Fruit fly (Drosophila melanogaster) whole organism, embryonic: ENCODE results near the gene CG31278.

Source experiments
- Abd-B ChIP-seq: fragments of 200-800 bp; sonication (Bioruptor generic); optimal IDR thresholded peaks from 2 replicates; lab custom pipeline; 2018; ENCODE audit warnings: missing biosample characterization, mild to moderate bottlenecking, missing genetic modification characterization, moderate library complexity
- Adf1 ChIP-seq: fragments of 200-800 bp; sonication (Bioruptor generic); IDR thresholded peaks from 2 replicates; pipeline ENCODE4 v1.3.6; 2022; ENCODE audit warnings: missing biosample characterization, missing genetic modification characterization
- Atf3 ChIP-seq: fragments of 200-800 bp; sonication (Bioruptor generic); optimal IDR thresholded peaks from 3 replicates; lab custom pipeline; 2016; ENCODE audit warnings: missing biosample characterization, missing genetic modification characterization
- Awh ChIP-seq: fragments of 200-800 bp; sonication (Bioruptor generic); IDR thresholded peaks from 2 replicates; pipeline ENCODE4, ENCODE4 v1.3.6; 2022; ENCODE audit warnings: missing biosample characterization, missing genetic modification characterization
- Bdp1 ChIP-seq: fragments of 200-800 bp; sonication (Bioruptor generic); optimal IDR thresholded peaks from 3 replicates; lab custom pipeline; 2016; ENCODE audit warnings: missing biosample characterization, missing genetic modification characterization
- CG10366 ChIP-seq: fragments of 200-800 bp; sonication (Bioruptor generic); IDR thresholded peaks from 2 replicates; pipeline ENCODE4 v1.3.6; 2022; ENCODE audit warnings: missing biosample characterization, missing genetic modification characterization
- CG10431 ChIP-seq: fragments of 200-800 bp; sonication (Bioruptor generic); optimal IDR thresholded peaks from 3 replicates; lab custom pipeline; 2018; ENCODE audit warnings: missing biosample characterization, mild to moderate bottlenecking, missing genetic modification characterization
- CG12155 ChIP-seq: fragments of 200-800 bp; sonication (Bioruptor generic); optimal IDR thresholded peaks from 3 replicates; lab custom pipeline; 2016; ENCODE audit warnings: missing biosample characterization, missing genetic modification characterization
- CG13123 ChIP-seq: fragments of 200-800 bp; sonication (Bioruptor generic); optimal IDR thresholded peaks from 2 replicates; lab custom pipeline; 2016; ENCODE audit warnings: missing biosample characterization, missing genetic modification characterization
- CG13424 ChIP-seq: fragments of 200-800 bp; sonication (Bioruptor generic); optimal IDR thresholded peaks from 2 replicates; lab custom pipeline; 2019; ENCODE audit warnings: missing biosample characterization, mild to moderate bottlenecking, missing genetic modification characterization, moderate library complexity
- CG14014 ChIP-seq: fragments of 200-800 bp; sonication (Bioruptor generic); IDR thresholded peaks from 2 replicates; pipeline ENCODE4 v1.3.6; 2022; ENCODE audit warnings: missing biosample characterization, missing genetic modification characterization
- CG14710 ChIP-seq: fragments of 200-800 bp; sonication (Bioruptor generic); optimal IDR thresholded peaks from 3 replicates; lab custom pipeline; 2019; ENCODE audit warnings: missing biosample characterization, mild to moderate bottlenecking, missing genetic modification characterization, moderate library complexity
- CG15269 ChIP-seq: fragments of 200-800 bp; sonication (Bioruptor generic); optimal IDR thresholded peaks from 2 replicates; lab custom pipeline; 2018; ENCODE audit warnings: missing biosample characterization, mild to moderate bottlenecking, missing genetic modification characterization, moderate library complexity
- CG15514 ChIP-seq: fragments of 200-800 bp; sonication (Bioruptor generic); optimal IDR thresholded peaks from 3 replicates; lab custom pipeline; 2017; ENCODE audit warnings: missing biosample characterization, missing genetic modification characterization, mild to moderate bottlenecking, moderate library complexity, missing genetic modification reagents
- CG17359 ChIP-seq: fragments of 200-800 bp; sonication (Bioruptor generic); optimal IDR thresholded peaks from 3 replicates; lab custom pipeline; 2018; ENCODE audit warnings: missing biosample characterization, mild to moderate bottlenecking, missing genetic modification characterization, moderate library complexity
- CG17361 ChIP-seq: fragments of 200-800 bp; sonication (Bioruptor generic); IDR thresholded peaks from 3 replicates; pipeline ENCODE4 v1.3.6; 2022; ENCODE audit warnings: missing biosample characterization, missing genetic modification characterization
- CG17829 ChIP-seq: fragments of 200-800 bp; optimal IDR thresholded peaks from 2 replicates; lab custom pipeline; 2019; ENCODE audit warnings: missing biosample characterization, mild to moderate bottlenecking, missing genetic modification characterization, moderate library complexity
- CG17912 ChIP-seq: fragments of 200-800 bp; sonication (Bioruptor generic); optimal IDR thresholded peaks from 2 replicates; lab custom pipeline; 2018; ENCODE audit warnings: missing biosample characterization, mild to moderate bottlenecking, missing genetic modification characterization
- CG2889 ChIP-seq: fragments of 200-800 bp; sonication (Bioruptor generic); IDR thresholded peaks from 3 replicates; pipeline ENCODE4 v1.3.6; 2022; ENCODE audit warnings: missing biosample characterization, missing genetic modification characterization
- CG32767 ChIP-seq: fragments of 200-800 bp; sonication (Bioruptor generic); IDR thresholded peaks from 2 replicates; pipeline ENCODE4 v1.3.6; 2022; ENCODE audit warnings: missing biosample characterization, missing genetic modification characterization
- CG34422 ChIP-seq: fragments of 200-800 bp; sonication (Bioruptor generic); IDR thresholded peaks from 3 replicates; pipeline ENCODE4 v1.3.6; 2022; ENCODE audit warnings: missing biosample characterization, missing genetic modification characterization
- CG43689 ChIP-seq: fragments of 200-800 bp; sonication (Bioruptor generic); IDR thresholded peaks from 2 replicates; pipeline ENCODE4 v1.3.6; 2022; ENCODE audit warnings: missing biosample characterization, missing genetic modification characterization
- CG4854 ChIP-seq: fragments of 200-800 bp; sonication (Bioruptor generic); optimal IDR thresholded peaks from 2 replicates; lab custom pipeline; 2016; ENCODE audit warnings: missing biosample characterization, missing genetic modification characterization, inconsistent platforms
- CG6272 ChIP-seq: fragments of 200-800 bp; sonication (Bioruptor generic); IDR thresholded peaks from 2 replicates; pipeline ENCODE4 v1.3.6; 2022; ENCODE audit warnings: missing biosample characterization, missing genetic modification characterization
- CG9437 ChIP-seq: fragments of 200-800 bp; sonication (Bioruptor generic); optimal IDR thresholded peaks from 2 replicates; lab custom pipeline; 2018; ENCODE audit warnings: missing biosample characterization, mild to moderate bottlenecking, missing genetic modification characterization
- CHES-1-like ChIP-seq: fragments of 200-800 bp; sonication (Bioruptor generic); optimal IDR thresholded peaks from 2 replicates; lab custom pipeline; 2016; ENCODE audit warnings: missing biosample characterization, missing genetic modification characterization
- CrebB ChIP-seq: fragments of 200-800 bp; sonication (Bioruptor generic); optimal IDR thresholded peaks from 3 replicates; lab custom pipeline; 2018; ENCODE audit warnings: missing biosample characterization, mild to moderate bottlenecking, missing genetic modification characterization
- H2.0 ChIP-seq: fragments of 200-800 bp; sonication (Bioruptor generic); IDR thresholded peaks from 2 replicates; pipeline ENCODE4 v1.3.6; 2022; ENCODE audit warnings: missing biosample characterization, missing genetic modification characterization
- Hsf ChIP-seq: fragments of 200-800 bp; sonication (Bioruptor generic); optimal IDR thresholded peaks from 3 replicates; lab custom pipeline; 2016; ENCODE audit warnings: missing biosample characterization, missing genetic modification characterization
- Scr ChIP-seq: fragments of 200-800 bp; sonication (Bioruptor generic); IDR thresholded peaks from 2 replicates; pipeline ENCODE4 v1.3.6; 2022; ENCODE audit warnings: missing biosample characterization, missing genetic modification characterization; ENCODE audit not compliant: partially characterized antibody
- Side ChIP-seq: fragments of 200-800 bp; sonication (Bioruptor generic); optimal IDR thresholded peaks from 2 replicates; lab custom pipeline; 2016; ENCODE audit warnings: missing biosample characterization, missing genetic modification characterization
- Sry-β ChIP-seq: fragments of 200-800 bp; sonication (Bioruptor generic); optimal IDR thresholded peaks from 2 replicates; lab custom pipeline; 2018; ENCODE audit warnings: missing biosample characterization, mild to moderate bottlenecking, missing genetic modification characterization, moderate library complexity
- ase ChIP-seq: fragments of 200-800 bp; sonication (Bioruptor generic); IDR thresholded peaks from 3 replicates; pipeline ENCODE4 v1.3.6; 2022; ENCODE audit warnings: missing biosample characterization, missing genetic modification characterization
- ato ChIP-seq: fragments of 200-800 bp; sonication (Bioruptor generic); IDR thresholded peaks from 2 replicates; pipeline ENCODE4 v1.3.6; 2022; ENCODE audit warnings: missing biosample characterization, missing genetic modification characterization; ENCODE audit not compliant: partially characterized antibody
- bcd ChIP-seq: fragments of 200-800 bp; sonication (Bioruptor generic); optimal IDR thresholded peaks from 2 replicates; lab custom pipeline; 2017; ENCODE audit warnings: missing biosample characterization, mild to moderate bottlenecking, missing genetic modification characterization
- cg ChIP-seq: fragments of 200-800 bp; sonication (Bioruptor generic); optimal IDR thresholded peaks from 3 replicates; lab custom pipeline; 2019; ENCODE audit warnings: missing biosample characterization, mild to moderate bottlenecking, missing genetic modification characterization, moderate library complexity
- chm ChIP-seq: fragments of 200-800 bp; sonication (Bioruptor generic); IDR thresholded peaks from 2 replicates; pipeline ENCODE4 v1.3.6; 2022; ENCODE audit warnings: missing biosample characterization, missing genetic modification characterization
- disco-r ChIP-seq: fragments of 200-800 bp; sonication (Bioruptor generic); optimal IDR thresholded peaks from 2 replicates; lab custom pipeline; 2016; ENCODE audit warnings: missing biosample characterization, missing genetic modification characterization
- ems ChIP-seq: fragments of 200-800 bp; sonication (Bioruptor generic); optimal IDR thresholded peaks from 3 replicates; lab custom pipeline; 2016; ENCODE audit warnings: missing biosample characterization, missing genetic modification characterization
- gem ChIP-seq: fragments of 200-800 bp; sonication (Bioruptor generic); optimal IDR thresholded peaks from 2 replicates; lab custom pipeline; 2019; ENCODE audit warnings: missing biosample characterization, mild to moderate bottlenecking, missing genetic modification characterization, moderate library complexity
- gsb ChIP-seq: fragments of 200-800 bp; sonication (Bioruptor generic); IDR thresholded peaks from 2 replicates; pipeline ENCODE4 v1.3.6; 2022; ENCODE audit warnings: missing biosample characterization, missing genetic modification characterization
- hkb ChIP-seq, 2 experiments: fragments of 200-800 bp in 1 of 2; fragments of >200 bp in 1 of 2; sonication (Bioruptor generic) in 1 of 2; IDR thresholded peaks in 1 of 2; optimal IDR thresholded peaks in 1 of 2; 2 replicates each; pipeline versions ENCODE4 v1.3.6 to Lab custom; 2017 to 2022; ENCODE audit warnings: missing biosample characterization in 1 of 2, missing genetic modification characterization in 1 of 2
- ken ChIP-seq: fragments of 200-800 bp; sonication (Bioruptor generic); IDR thresholded peaks from 3 replicates; pipeline ENCODE4 v1.3.6; 2022; ENCODE audit warnings: missing biosample characterization, missing genetic modification characterization
- knrl ChIP-seq: fragments of 200-800 bp; sonication (Bioruptor generic); IDR thresholded peaks from 3 replicates; pipeline ENCODE4 v1.3.6; 2022; ENCODE audit warnings: missing biosample characterization, missing genetic modification characterization; ENCODE audit not compliant: partially characterized antibody
- ro ChIP-seq: fragments of 200-800 bp; sonication (Bioruptor generic); IDR thresholded peaks from 2 replicates; pipeline ENCODE4 v1.3.6; 2022; ENCODE audit warnings: missing biosample characterization, missing genetic modification characterization
- sc ChIP-seq, 3 experiments: fragments of >200 bp in 2 of 3; fragments of 200-800 bp in 1 of 3; sonication (Bioruptor generic) in 1 of 3; optimal IDR thresholded peaks; 2 replicates in 2 of 3; 3 replicates in 1 of 3; lab custom pipeline; 2017; ENCODE audit warnings: mild to moderate bottlenecking in 1 of 3, missing biosample characterization in 1 of 3, missing genetic modification characterization in 1 of 3, missing genetic modification reagents in 1 of 3
- seq ChIP-seq: fragments of 200-800 bp; sonication (Bioruptor generic); IDR thresholded peaks from 2 replicates; pipeline ENCODE4 v1.3.6; 2022; ENCODE audit warnings: missing biosample characterization, missing genetic modification characterization
- shn ChIP-seq: fragments of 200-800 bp; sonication (Bioruptor generic); optimal IDR thresholded peaks from 3 replicates; lab custom pipeline; 2016; ENCODE audit warnings: missing biosample characterization, missing genetic modification characterization
- wek ChIP-seq: fragments of 200-800 bp; sonication (Bioruptor generic); optimal IDR thresholded peaks from 3 replicates; lab custom pipeline; 2018; ENCODE audit warnings: missing biosample characterization, mild to moderate bottlenecking, missing genetic modification characterization, moderate library complexity

Gene CG31278

DNA sequence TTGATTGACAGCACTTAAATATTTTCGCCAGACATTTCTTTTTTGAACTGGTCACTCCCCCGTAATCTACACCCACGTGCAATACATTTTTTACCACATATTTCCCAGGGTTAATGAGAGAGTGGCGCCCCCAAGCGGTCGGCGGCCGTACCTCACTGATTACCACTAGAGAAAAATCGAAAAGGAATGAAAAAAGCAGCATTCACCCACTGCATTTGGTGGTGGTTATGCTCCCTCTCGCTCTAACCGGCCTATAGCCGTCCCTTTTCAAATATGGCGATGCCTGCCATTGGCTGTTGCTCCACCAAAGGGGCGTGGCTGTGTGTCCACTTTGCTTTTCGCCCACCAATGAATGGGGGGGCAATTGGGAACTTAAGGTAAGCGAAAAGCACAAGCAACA lies 43.2 kb downstream of the CG31278 start (continued):
- TF ChIP-seq Awh (peak; percentile 79), seq (GFP tag; lab: Robert Waterston, UW) (peak; percentile 94), Scr (GFP tag; lab: Robert Waterston, UW) (peak; percentile 12; the same call in 1 of the 2 replicates), gem (no peak), ken (GFP tag; lab: Robert Waterston, UW) (peak; percentile 19; the same call in 1 of the 3 replicates), H2.0 (peak; percentile 29), chm (peak; percentile 85), CG15269 (peak; percentile 44), ase (GFP tag; lab: Robert Waterston, UW) (peak; percentile 70; the same call in 2 of the 3 replicates), CrebB (tag; lab: Kevin White, UChicago) (peak; percentile 3), CG10366 (peak; percentile 32; the same call in 1 of the 2 replicates), sc (optimal IDR thresholded peaks at IDR 0.05; lab: Kevin White, UChicago) (no peak), sc (GFP tag; optimal IDR thresholded peaks at IDR 0.05; lab: Kevin White, UChicago) (peak; percentile 71), CG17829 (tag; lab: Kevin White, UChicago) (peak; percentile 68), gsb (GFP tag; lab: Robert Waterston, UW) (peak; percentile 39; the same call in 1 of the 2 replicates), CG13123 (no peak), Bdp1 (no peak), CG17912 (GFP tag; lab: Kevin White, UChicago) (peak; percentile 50), Abd-B (GFP tag; lab: Kevin White, UChicago) (no peak), CG12155 (GFP tag; lab: Kevin White, UChicago) (no peak), CG2889 (GFP tag; lab: Robert Waterston, UW) (no peak), CG4854 (peak; percentile 17), ro (GFP tag; lab: Robert Waterston, UW) (no peak), CG34422 (GFP tag; lab: Robert Waterston, UW) (0 out of 3 replicates have a peak, but pooled peaks have one; percentile 46), CG17361 (GFP tag; lab: Robert Waterston, UW) (0 out of 3 replicates have a peak, but pooled peaks have one; percentile 48), CG6272 (GFP tag; lab: Robert Waterston, UW) (no peak), hkb (optimal IDR thresholded peaks at IDR 0.05; lab: Kevin White, UChicago) (no peak), hkb (GFP tag; IDR thresholded peaks at IDR 0.05; lab: Robert Waterston, UW) (peak; percentile 72), bcd (peak; percentile 38), CHES-1-like (peak; percentile 14), CG15514 (peak; percentile 33), Sry-β (GFP tag; lab: Kevin White, UChicago) (peak; percentile 31), ato (GFP tag; lab: Robert Waterston, UW) (peak; percentile 13; the same call in 1 of the 2 replicates), Hsf (GFP tag; lab: Kevin White, UChicago) (peak; percentile 23), ems (no peak), CG10431 (peak; percentile 76), CG32767 (0 out of 2 replicates have a peak, but pooled peaks have one; percentile 49), CG14014 (GFP tag; lab: Robert Waterston, UW) (no peak), Side (peak; percentile 69), CG14710 (tag; lab: Kevin White, UChicago) (peak; percentile 36), disco-r (GFP tag; lab: Kevin White, UChicago) (no peak), CG17359 (tag; lab: Kevin White, UChicago) (peak; percentile 53), knrl (GFP tag; lab: Robert Waterston, UW) (no peak), cg (GFP tag; lab: Kevin White, UChicago) (peak; percentile 29), Atf3 (GFP tag; lab: Kevin White, UChicago) (peak; percentile 46), CG43689 (GFP tag; lab: Robert Waterston, UW) (no peak), wek (GFP tag; lab: Kevin White, UChicago) (peak; percentile 55), CG9437 (GFP tag; lab: Kevin White, UChicago) (peak; percentile 23), Adf1 (GFP tag; lab: Robert Waterston, UW) (peak; percentile 43; the same call in 1 of the 2 replicates), shn (GFP tag; lab: Kevin White, UChicago) (peak; percentile 40), CG13424 (tag; lab: Kevin White, UChicago) (peak; percentile 58)
